Fruit fly (Drosophila melanogaster) whole organism, wandering third instar larva: ENCODE data around the gene LanB1.

Experiments
- Hr78 ChIP-seq: fragments of >200 bp; optimal IDR thresholded peaks from 2 replicates; lab custom pipeline; 2017; ENCODE audit warnings: missing biosample characterization, missing genetic modification characterization
- Mio ChIP-seq: sonication (Bioruptor generic); optimal IDR thresholded peaks from 2 replicates; lab custom pipeline; 2016; ENCODE audit warnings: missing biosample characterization, missing genetic modification characterization
- N ChIP-seq: fragments of >200 bp; optimal IDR thresholded peaks from 2 replicates; lab custom pipeline; 2018; ENCODE audit warnings: missing biosample characterization, missing external identifiers, missing genetic modification characterization
- dl ChIP-seq, 2 experiments: fragments of 175-275, 200-275 bp in 1 of 2; fragments of 200-275 bp in 1 of 2; sonication (Bioruptor generic); optimal IDR thresholded peaks; lab custom pipeline; 2018; ENCODE audit warnings: mild to moderate bottlenecking in 2 of 2, missing biosample characterization in 2 of 2, missing genetic modification characterization in 2 of 2, moderate library complexity in 2 of 2; ENCODE audit not compliant: partially characterized antibody in 2 of 2, insufficient read depth in 1 of 2
- fru ChIP-seq: fragments of 200-800 bp; sonication (Bioruptor generic); optimal IDR thresholded peaks from 3 replicates; lab custom pipeline; 2016; ENCODE audit warnings: missing biosample characterization, mild to moderate bottlenecking, missing genetic modification characterization
- jim ChIP-seq: fragments of 175-275, 200-325 bp; sonication (Bioruptor generic); optimal IDR thresholded peaks from 2 replicates; lab custom pipeline; 2016; ENCODE audit warnings: missing biosample characterization, mild to moderate bottlenecking, missing genetic modification characterization
- pan ChIP-seq: fragments of >200 bp; optimal IDR thresholded peaks from 2 replicates; lab custom pipeline; 2017

dm6 chr2L:7794689-7795475, 16.4 kb upstream of the LanB1 start:
- TF ChIP-seq pan (lab: Kevin White, UChicago): no peak
- no peak for TF ChIP-seq Mio (GFP tag; lab: Kevin White, UChicago)
- TF ChIP-seq Hr78 (GFP tag; lab: Kevin White, UChicago): no peak
- TF ChIP-seq N (GFP tag; lab: Kevin White, UChicago): no peak
- TF ChIP-seq dl (GFP tag; optimal IDR thresholded peaks at IDR 0.05; lab: Kevin White, UChicago; ENCODE audit: insufficient read depth in 1 of 2, partially characterized antibody in 2 of 2): no peak
- no peak for TF ChIP-seq jim (GFP tag; lab: Kevin White, UChicago)
- TF ChIP-seq fru (GFP tag; lab: Kevin White, UChicago): no peak
